Fruit fly (Drosophila melanogaster) whole organism, adult: ENCODE results near the gene CG33932.

ENCODE experiments used
- CG11617 ChIP-seq: fragments of 200-800 bp; sonication (Bioruptor generic); optimal IDR thresholded peaks from 2 replicates; lab custom pipeline; 2017; ENCODE audit warnings: mild to moderate bottlenecking, missing biosample characterization, missing genetic modification reagents, missing genetic modification characterization
- CG12768 ChIP-seq: fragments of 200-800 bp; sonication (Bioruptor generic); optimal IDR thresholded peaks from 2 replicates; lab custom pipeline; 2017; ENCODE audit warnings: missing biosample characterization, missing genetic modification characterization, mild to moderate bottlenecking, moderate library complexity, missing genetic modification reagents
- CG14711 ChIP-seq: fragments of 200-800 bp; sonication (Bioruptor generic); optimal IDR thresholded peaks from 2 replicates; lab custom pipeline; 2018; ENCODE audit warnings: missing biosample characterization, mild to moderate bottlenecking, missing genetic modification characterization, moderate library complexity
- CG1620 ChIP-seq: fragments of 200-800 bp; sonication (Bioruptor generic); optimal IDR thresholded peaks from 2 replicates; lab custom pipeline; 2016; ENCODE audit warnings: missing biosample characterization, missing genetic modification characterization
- CG33017 ChIP-seq: fragments of 200-800 bp; sonication (Bioruptor generic); optimal IDR thresholded peaks from 2 replicates; lab custom pipeline; 2018; ENCODE audit warnings: missing biosample characterization, mild to moderate bottlenecking, missing genetic modification characterization, moderate library complexity
- CG5204 ChIP-seq: fragments of 200-800 bp; sonication (Bioruptor generic); optimal IDR thresholded peaks from 2 replicates; lab custom pipeline; 2016; ENCODE audit warnings: missing biosample characterization, missing genetic modification characterization
- CG7045 ChIP-seq: fragments of 200-800 bp; sonication (Bioruptor generic); optimal IDR thresholded peaks from 2 replicates; lab custom pipeline; 2017; ENCODE audit warnings: missing biosample characterization, mild to moderate bottlenecking, missing genetic modification characterization
- CG7101 ChIP-seq: fragments of 200-800 bp; sonication (Bioruptor generic); optimal IDR thresholded peaks from 2 replicates; lab custom pipeline; 2018; ENCODE audit warnings: missing biosample characterization, mild to moderate bottlenecking, missing genetic modification characterization, moderate library complexity
- Clk ChIP-seq: fragments of 200-800 bp; sonication (Bioruptor generic); optimal IDR thresholded peaks from 2 replicates; lab custom pipeline; 2017; ENCODE audit warnings: missing biosample characterization, missing genetic modification characterization
- Crg-1 ChIP-seq: fragments of 200-800 bp; sonication (Bioruptor generic); optimal IDR thresholded peaks from 2 replicates; lab custom pipeline; 2016; ENCODE audit warnings: missing biosample characterization, missing genetic modification characterization
- Hr96 ChIP-seq: fragments of 200-800 bp; sonication (Bioruptor generic); optimal IDR thresholded peaks from 2 replicates; lab custom pipeline; 2016; ENCODE audit warnings: missing biosample characterization, missing genetic modification characterization
- Mnt ChIP-seq: fragments of 200-800 bp; sonication (Bioruptor generic); optimal IDR thresholded peaks from 2 replicates; lab custom pipeline; 2016; ENCODE audit warnings: missing biosample characterization, mild to moderate bottlenecking, missing genetic modification characterization
- bab1 ChIP-seq: fragments of 200-800 bp; sonication (Bioruptor generic); optimal IDR thresholded peaks from 3 replicates; lab custom pipeline; 2019; ENCODE audit warnings: missing biosample characterization, mild to moderate bottlenecking, missing genetic modification characterization, moderate library complexity
- cic ChIP-seq: fragments of 200-800 bp; sonication (Bioruptor generic); optimal IDR thresholded peaks from 2 replicates; lab custom pipeline; 2017; ENCODE audit warnings: missing biosample characterization, mild to moderate bottlenecking, missing genetic modification characterization, moderate library complexity
- cnc ChIP-seq, 2 experiments: fragments of >200 bp; optimal IDR thresholded peaks; 2 replicates each; lab custom pipeline; 2017
- kay ChIP-seq: fragments of 200-800 bp; sonication (Bioruptor generic); peaks from one replicate; lab custom pipeline; 2016; ENCODE audit warnings: missing biosample characterization, missing genetic modification characterization, borderline replicate concordance
- ovo ChIP-seq: fragments of 200-800 bp; sonication (Bioruptor generic); optimal IDR thresholded peaks from 2 replicates; lab custom pipeline; 2016; ENCODE audit warnings: missing biosample characterization, missing genetic modification characterization
- pad ChIP-seq: fragments of 200-800 bp; sonication (Bioruptor generic); optimal IDR thresholded peaks from 3 replicates; lab custom pipeline; 2017; ENCODE audit warnings: missing biosample characterization, missing genetic modification characterization, mild to moderate bottlenecking, moderate library complexity, missing genetic modification reagents
- tj ChIP-seq: fragments of 200-800 bp; sonication (Bioruptor generic); optimal IDR thresholded peaks from 3 replicates; lab custom pipeline; 2017; ENCODE audit warnings: missing biosample characterization, mild to moderate bottlenecking, missing genetic modification characterization, moderate library complexity
- toe ChIP-seq: fragments of 200-800 bp; sonication (Bioruptor generic); optimal IDR thresholded peaks from 2 replicates; lab custom pipeline; 2016; ENCODE audit warnings: missing biosample characterization, missing genetic modification characterization

The CG33932 gene

dm6 chrX:19787921-19788620 lies 43.8 kb downstream of the CG33932 start:
- TF ChIP-seq CG12768 (no peak), Hr96 (no peak), CG5204 (GFP tag; lab: Kevin White, UChicago) (no peak), CG7045 (GFP tag; lab: Kevin White, UChicago) (no peak), CG7101 (no peak), pad (GFP tag; lab: Kevin White, UChicago) (no peak), Mnt (GFP tag; lab: Kevin White, UChicago) (no peak), cnc (optimal IDR thresholded peaks at IDR 0.05; lab: Kevin White, UChicago) (no peak), ovo (GFP tag; lab: Kevin White, UChicago) (no peak), toe (GFP tag; lab: Kevin White, UChicago) (no peak), tj (no peak), Clk (GFP tag; lab: Kevin White, UChicago) (no peak)

- TF ChIP-seq cnc (optimal IDR thresholded peaks at IDR 0.05; lab: Kevin White, UChicago) (no peak), pad (GFP tag; lab: Kevin White, UChicago) (no peak), CG5204 (GFP tag; lab: Kevin White, UChicago) (no peak), tj (no peak), bab1 (GFP tag; lab: Kevin White, UChicago) (no peak), kay (no peak), cic (no peak)
Measured at dm6 chrX:19788621-19788944, 44.4 kb downstream of the CG33932 start.

DNA sequence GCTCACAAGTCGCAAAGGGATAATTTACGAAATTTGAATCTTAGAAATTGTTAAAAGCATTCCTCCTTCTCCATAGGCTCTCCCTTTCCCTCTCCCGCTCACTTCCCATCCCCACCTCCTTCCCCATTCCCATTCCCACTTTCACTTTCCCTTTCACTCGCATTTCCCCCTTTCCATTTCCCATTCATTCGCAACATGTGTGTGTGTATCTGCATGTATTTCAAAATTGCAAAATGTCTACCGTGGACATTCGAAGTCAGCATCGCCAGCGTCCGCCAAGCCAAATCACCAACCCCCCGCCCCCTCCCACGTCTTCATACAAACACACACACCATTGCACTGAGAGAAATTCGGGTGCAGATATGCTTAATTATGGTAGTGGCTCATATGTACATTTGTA lies 47.6 kb downstream of the CG33932 start:
- no peak for TF ChIP-seq CG12768
- no peak for TF ChIP-seq cnc (optimal IDR thresholded peaks at IDR 0.05; lab: Kevin White, UChicago)
- TF ChIP-seq Crg-1 (GFP tag; lab: Kevin White, UChicago): no peak
- no peak for TF ChIP-seq CG5204 (GFP tag; lab: Kevin White, UChicago)
- TF ChIP-seq pad (GFP tag; lab: Kevin White, UChicago): no peak
- TF ChIP-seq kay: no peak
- no peak for TF ChIP-seq CG1620 (GFP tag; lab: Kevin White, UChicago)
- TF ChIP-seq CG33017 (tag; lab: Kevin White, UChicago): no peak
- TF ChIP-seq Clk (GFP tag; lab: Kevin White, UChicago): no peak
- no peak for TF ChIP-seq CG11617 (GFP tag; lab: Kevin White, UChicago)
- no peak for TF ChIP-seq Mnt (GFP tag; lab: Kevin White, UChicago)
- TF ChIP-seq ovo (GFP tag; lab: Kevin White, UChicago): no peak
- TF ChIP-seq bab1 (GFP tag; lab: Kevin White, UChicago): no peak
- TF ChIP-seq CG14711: no peak
- no peak for TF ChIP-seq cic
- TF ChIP-seq CG7045 (GFP tag; lab: Kevin White, UChicago): no peak
- TF ChIP-seq toe (GFP tag; lab: Kevin White, UChicago): no peak
- TF ChIP-seq CG7101: no peak
- TF ChIP-seq tj: no peak

dm6 chrX:19792572-19792971 lies 48.3 kb downstream of the CG33932 start:
- TF ChIP-seq CG12768 (no peak), bab1 (GFP tag; lab: Kevin White, UChicago) (no peak), Hr96 (no peak), CG7045 (GFP tag; lab: Kevin White, UChicago) (no peak), CG11617 (GFP tag; lab: Kevin White, UChicago) (no peak), cic (no peak)
